Fruit fly (Drosophila melanogaster) whole organism, embryonic: Measurements from ENCODE around the gene papi.
A peak's percentile ranks its signal among the peaks of the same experiment; 100 is the strongest.

Experiments used
- Antp ChIP-seq: fragments of 200-800 bp; sonication (Bioruptor generic); optimal IDR thresholded peaks from 3 replicates; lab custom pipeline; 2016; ENCODE audit warnings: missing biosample characterization, missing genetic modification characterization
- CG12236 ChIP-seq: fragments of 200-800 bp; sonication (Bioruptor generic); optimal IDR thresholded peaks from 2 replicates; lab custom pipeline; 2016; ENCODE audit warnings: missing biosample characterization, missing genetic modification characterization
- CG12299 ChIP-seq: fragments of 200-800 bp; sonication (Bioruptor generic); optimal IDR thresholded peaks from 2 replicates; lab custom pipeline; 2018; ENCODE audit warnings: missing biosample characterization, mild to moderate bottlenecking, missing genetic modification characterization
- CG14050 ChIP-seq: fragments of 200-800 bp; sonication (Bioruptor generic); IDR thresholded peaks from 3 replicates; pipeline ENCODE4 v1.3.6; 2022; ENCODE audit warnings: missing biosample characterization, missing genetic modification characterization
- CG14860 ChIP-seq: fragments of 200-800 bp; sonication (Bioruptor generic); IDR thresholded peaks from 3 replicates; pipeline ENCODE4 v1.3.6; 2022; ENCODE audit warnings: missing biosample characterization, missing genetic modification characterization; ENCODE audit not compliant: partially characterized antibody
- CG16815 ChIP-seq: fragments of 200-800 bp; sonication (Bioruptor generic); optimal IDR thresholded peaks from 3 replicates; lab custom pipeline; 2017; ENCODE audit warnings: missing biosample characterization, mild to moderate bottlenecking, missing genetic modification characterization
- CG17829 ChIP-seq: fragments of 200-800 bp; optimal IDR thresholded peaks from 2 replicates; lab custom pipeline; 2019; ENCODE audit warnings: missing biosample characterization, mild to moderate bottlenecking, missing genetic modification characterization, moderate library complexity
- CG18011 ChIP-seq: fragments of 200-800 bp; sonication (Bioruptor generic); optimal IDR thresholded peaks from 2 replicates; lab custom pipeline; 2017; ENCODE audit warnings: missing biosample characterization, missing genetic modification characterization, mild to moderate bottlenecking, moderate library complexity, missing genotype
- CG18619 ChIP-seq: fragments of 200-800 bp; sonication (Bioruptor generic); optimal IDR thresholded peaks from 3 replicates; lab custom pipeline; 2017; ENCODE audit warnings: missing biosample characterization, mild to moderate bottlenecking, missing genetic modification characterization
- CG2875 ChIP-seq: fragments of 200-800 bp; sonication (Bioruptor generic); optimal IDR thresholded peaks from 2 replicates; lab custom pipeline; 2017; ENCODE audit warnings: missing biosample characterization, mild to moderate bottlenecking, missing genetic modification characterization, missing genetic modification reagents
- CG2889 ChIP-seq: fragments of 200-800 bp; sonication (Bioruptor generic); IDR thresholded peaks from 3 replicates; pipeline ENCODE4 v1.3.6; 2022; ENCODE audit warnings: missing biosample characterization, missing genetic modification characterization
- CG31441 ChIP-seq: fragments of 200-800 bp; sonication (Bioruptor generic); IDR thresholded peaks from 2 replicates; pipeline ENCODE4 v1.3.6; 2022; ENCODE audit warnings: missing biosample characterization, missing genetic modification characterization
- CG8089 ChIP-seq: fragments of 200-800 bp; sonication (Bioruptor generic); optimal IDR thresholded peaks from 3 replicates; lab custom pipeline; 2016; ENCODE audit warnings: missing biosample characterization, missing genetic modification characterization
- CG8281 ChIP-seq: fragments of 200-800 bp; sonication (Bioruptor generic); optimal IDR thresholded peaks from 2 replicates; lab custom pipeline; 2018; ENCODE audit warnings: missing biosample characterization, mild to moderate bottlenecking, missing genetic modification characterization, moderate library complexity
- CG8478 ChIP-seq: fragments of >200 bp; optimal IDR thresholded peaks from 2 replicates; lab custom pipeline; 2018
- CG9215 ChIP-seq: fragments of 200-800 bp; sonication (Bioruptor generic); IDR thresholded peaks from 2 replicates; pipeline ENCODE4 v1.3.6; 2022; ENCODE audit warnings: missing biosample characterization, missing genetic modification characterization
- Dll ChIP-seq: fragments of 200-800 bp; sonication (Bioruptor generic); IDR thresholded peaks from 4 replicates; pipeline ENCODE4 v1.3.6; 2022; ENCODE audit warnings: missing biosample characterization, missing genetic modification characterization; ENCODE audit not compliant: partially characterized antibody
- E2f1 ChIP-seq: fragments of 200-800 bp; sonication (Bioruptor generic); IDR thresholded peaks from 2 replicates; pipeline ENCODE4 v1.3.6; 2022; ENCODE audit warnings: missing biosample characterization, missing genetic modification characterization
- Ets65A ChIP-seq: fragments of 200-800 bp; sonication (Bioruptor generic); peaks from one replicate; lab custom pipeline; 2016; ENCODE audit warnings: missing biosample characterization, missing genetic modification characterization
- Fer1 ChIP-seq: fragments of 200-800 bp; sonication (Bioruptor generic); optimal IDR thresholded peaks from 2 replicates; lab custom pipeline; 2017; ENCODE audit warnings: missing biosample characterization, mild to moderate bottlenecking, missing genetic modification characterization
- Gsc ChIP-seq: fragments of 200-800 bp; sonication (Bioruptor generic); IDR thresholded peaks from 2 replicates; pipeline ENCODE4 v1.3.6; 2022; ENCODE audit warnings: missing biosample characterization, missing genetic modification characterization
- Jarid2 ChIP-seq: fragments of 200-800 bp; sonication (Bioruptor generic); optimal IDR thresholded peaks from 3 replicates; lab custom pipeline; 2017; ENCODE audit warnings: mild to moderate bottlenecking, missing biosample characterization, missing genetic modification reagents, missing genetic modification characterization
- MBD-R2 ChIP-seq: fragments of 200-800 bp; sonication (Bioruptor generic); IDR thresholded peaks from 2 replicates; pipeline ENCODE4 v1.3.6; 2022; ENCODE audit warnings: missing biosample characterization, missing genetic modification characterization
- MESR4 ChIP-seq: fragments of 200-800 bp; sonication (Bioruptor generic); optimal IDR thresholded peaks from 2 replicates; lab custom pipeline; 2018; ENCODE audit warnings: missing biosample characterization, mild to moderate bottlenecking, missing genetic modification characterization, moderate library complexity
- Myb ChIP-seq: fragments of 200-800 bp; sonication (Bioruptor generic); optimal IDR thresholded peaks from 2 replicates; lab custom pipeline; 2016; ENCODE audit warnings: missing biosample characterization, missing genetic modification characterization
- Neu2 ChIP-seq: fragments of 200-800 bp; sonication (Bioruptor generic); optimal IDR thresholded peaks from 3 replicates; lab custom pipeline; 2016; ENCODE audit warnings: missing biosample characterization, missing genetic modification characterization, borderline replicate concordance
- Sox100B ChIP-seq: fragments of 200-800 bp; sonication (Bioruptor generic); optimal IDR thresholded peaks from 3 replicates; lab custom pipeline; 2018; ENCODE audit warnings: missing biosample characterization, mild to moderate bottlenecking, missing genetic modification characterization
- ase ChIP-seq: fragments of 200-800 bp; sonication (Bioruptor generic); IDR thresholded peaks from 3 replicates; pipeline ENCODE4 v1.3.6; 2022; ENCODE audit warnings: missing biosample characterization, missing genetic modification characterization
- ash1 ChIP-seq: fragments of 200-800 bp; sonication (Bioruptor generic); optimal IDR thresholded peaks from 2 replicates; lab custom pipeline; 2018; ENCODE audit warnings: missing biosample characterization, mild to moderate bottlenecking, missing genetic modification characterization
- bowl ChIP-seq: fragments of 200-800 bp; sonication (Bioruptor generic); IDR thresholded peaks from 2 replicates; pipeline ENCODE4 v1.3.6; 2022; ENCODE audit warnings: missing biosample characterization, missing genetic modification characterization
- dimm ChIP-seq: fragments of 200-800 bp; sonication (Bioruptor generic); IDR thresholded peaks from 2 replicates; pipeline ENCODE4 v1.3.6; 2022; ENCODE audit warnings: missing biosample characterization, missing genetic modification characterization
- eyg ChIP-seq: fragments of 200-800 bp; sonication (Bioruptor generic); optimal IDR thresholded peaks from 3 replicates; lab custom pipeline; 2016; ENCODE audit warnings: missing biosample characterization, missing genetic modification characterization
- grau ChIP-seq: fragments of 200-800 bp; optimal IDR thresholded peaks from 3 replicates; lab custom pipeline; 2019; ENCODE audit warnings: missing biosample characterization, mild to moderate bottlenecking, missing genetic modification characterization, moderate library complexity
- gsb-n ChIP-seq: fragments of 200-800 bp; sonication (Bioruptor generic); optimal IDR thresholded peaks from 3 replicates; lab custom pipeline; 2018; ENCODE audit warnings: missing biosample characterization, mild to moderate bottlenecking, missing genetic modification characterization
- h ChIP-seq: fragments of >200 bp; optimal IDR thresholded peaks from 2 replicates; lab custom pipeline; 2017
- kay ChIP-seq: fragments of 200-800 bp; sonication (Bioruptor generic); optimal IDR thresholded peaks from 2 replicates; lab custom pipeline; 2016; ENCODE audit warnings: missing biosample characterization, missing genetic modification characterization
- ken ChIP-seq: fragments of 200-800 bp; sonication (Bioruptor generic); IDR thresholded peaks from 3 replicates; pipeline ENCODE4 v1.3.6; 2022; ENCODE audit warnings: missing biosample characterization, missing genetic modification characterization
- mam ChIP-seq: fragments of 200-800 bp; sonication (Bioruptor generic); optimal IDR thresholded peaks from 3 replicates; lab custom pipeline; 2016; ENCODE audit warnings: missing biosample characterization, missing genetic modification characterization
- nom ChIP-seq: fragments of 200-800 bp; sonication (Bioruptor generic); optimal IDR thresholded peaks from 2 replicates; lab custom pipeline; 2017; ENCODE audit warnings: missing biosample characterization, missing genetic modification characterization, mild to moderate bottlenecking, moderate library complexity, missing genetic modification reagents
- oc ChIP-seq: fragments of 200-800 bp; sonication (Bioruptor generic); optimal IDR thresholded peaks from 2 replicates; lab custom pipeline; 2018; ENCODE audit warnings: missing biosample characterization, mild to moderate bottlenecking, missing genetic modification characterization, moderate library complexity
- odd ChIP-seq: fragments of 200-800 bp; sonication (Bioruptor generic); optimal IDR thresholded peaks from 2 replicates; lab custom pipeline; 2017; ENCODE audit warnings: missing biosample characterization, mild to moderate bottlenecking, missing genetic modification characterization
- pan ChIP-seq, 4 experiments: fragments of >200 bp in 3 of 4; fragments of 200-800 bp in 1 of 4; sonication (Bioruptor generic) in 1 of 4; optimal IDR thresholded peaks in 3 of 4; IDR thresholded peaks in 1 of 4; 2 replicates each; pipeline versions ENCODE4 v1.3.6 to Lab custom; 2017 to 2022; ENCODE audit warnings: missing biosample characterization in 2 of 4, missing genetic modification characterization in 2 of 4, mixed read lengths in 1 of 4
- pfk ChIP-seq: fragments of 200-800 bp; sonication (Bioruptor generic); optimal IDR thresholded peaks from 2 replicates; lab custom pipeline; 2018; ENCODE audit warnings: missing biosample characterization, mild to moderate bottlenecking, missing genetic modification characterization, moderate library complexity
- pita ChIP-seq: fragments of 200-800 bp; sonication (Bioruptor generic); optimal IDR thresholded peaks from 2 replicates; lab custom pipeline; 2017; ENCODE audit warnings: missing biosample characterization, mild to moderate bottlenecking, missing genetic modification characterization
- prd ChIP-seq, 3 experiments: fragments of >200 bp in 2 of 3; fragments of 200-800 bp in 1 of 3; sonication (Bioruptor generic) in 1 of 3; optimal IDR thresholded peaks in 2 of 3; IDR thresholded peaks in 1 of 3; 2 replicates in 2 of 3; 3 replicates in 1 of 3; pipeline versions ENCODE4 v1.3.6 to Lab custom; 2017 to 2022; ENCODE audit warnings: missing biosample characterization in 1 of 3, missing genetic modification characterization in 1 of 3
- ranshi ChIP-seq: fragments of 200-800 bp; sonication (Bioruptor generic); IDR thresholded peaks from 2 replicates; pipeline ENCODE4 v1.3.6; 2022; ENCODE audit warnings: missing biosample characterization, missing genetic modification characterization
- tin ChIP-seq: fragments of 200-800 bp; sonication (Bioruptor generic); optimal IDR thresholded peaks from 3 replicates; lab custom pipeline; 2016; ENCODE audit warnings: missing biosample characterization, missing genetic modification characterization
- toy ChIP-seq: fragments of 200-800 bp; sonication (Bioruptor generic); IDR thresholded peaks from 2 replicates; pipeline ENCODE4 v1.3.6; 2022; ENCODE audit warnings: missing biosample characterization, missing genetic modification characterization
- trem ChIP-seq: fragments of 200-800 bp; optimal IDR thresholded peaks from 3 replicates; lab custom pipeline; 2019; ENCODE audit warnings: missing biosample characterization, mild to moderate bottlenecking, missing genetic modification characterization, moderate library complexity
- tup ChIP-seq: fragments of 200-800 bp; sonication (Bioruptor generic); optimal IDR thresholded peaks from 2 replicates; lab custom pipeline; 2016; ENCODE audit warnings: missing biosample characterization, mild to moderate bottlenecking, missing genetic modification characterization, moderate library complexity
- usp ChIP-seq: fragments of >200 bp; optimal IDR thresholded peaks from 2 replicates; lab custom pipeline; 2017; ENCODE audit warnings: missing biosample characterization, missing genetic modification characterization

Gene papi

dm6 chr2L:2192123-2192601 lies 28.4 kb upstream of the papi start, which contains the start of gene CG10874 (continued):
- TF ChIP-seq MBD-R2 (GFP tag; lab: Robert Waterston, UW): no peak
- TF ChIP-seq odd (GFP tag; lab: Kevin White, UChicago): no peak
- no peak for TF ChIP-seq gsb-n (tag; lab: Kevin White, UChicago)
- no peak for TF ChIP-seq mam (GFP tag; lab: Kevin White, UChicago)
- no peak for TF ChIP-seq CG12236
- no peak for TF ChIP-seq eyg (GFP tag; lab: Kevin White, UChicago)
- no peak for TF ChIP-seq CG16815 (GFP tag; lab: Kevin White, UChicago)
- TF ChIP-seq pita: no peak
- no peak for TF ChIP-seq ranshi (GFP tag; lab: Robert Waterston, UW)
- peak; percentile 10 for TF ChIP-seq grau (tag; lab: Kevin White, UChicago)
- no peak for TF ChIP-seq CG18619 (GFP tag; lab: Kevin White, UChicago)
- TF ChIP-seq Jarid2 (GFP tag; lab: Kevin White, UChicago): no peak
- no peak for TF ChIP-seq Gsc (GFP tag; lab: Robert Waterston, UW)
- no peak for TF ChIP-seq CG18011 (GFP tag; lab: Kevin White, UChicago)
- TF ChIP-seq Ets65A (GFP tag; lab: Kevin White, UChicago): peak; percentile 90
- TF ChIP-seq h: no peak
- no peak for TF ChIP-seq ash1 (GFP tag; lab: Kevin White, UChicago)
- no peak for TF ChIP-seq Sox100B
- TF ChIP-seq CG8281 (tag; lab: Kevin White, UChicago): no peak
- TF ChIP-seq pfk (GFP tag; lab: Kevin White, UChicago): no peak
- TF ChIP-seq nom (GFP tag; lab: Kevin White, UChicago): peak; percentile 6
- no peak for TF ChIP-seq CG14860
- TF ChIP-seq tin (GFP tag; lab: Kevin White, UChicago): no peak
- no peak for TF ChIP-seq ase
- TF ChIP-seq ken (GFP tag; lab: Robert Waterston, UW): no peak
- no peak for TF ChIP-seq toy
- TF ChIP-seq pan (optimal IDR thresholded peaks at IDR 0.05; lab: Kevin White, UChicago): no peak
- TF ChIP-seq pan (GFP tag; optimal IDR thresholded peaks at IDR 0.05 in 1 of 2, IDR thresholded peaks at IDR 0.05 in 1 of 2): no peak
- no peak for TF ChIP-seq E2f1 (GFP tag; lab: Robert Waterston, UW)
- no peak for TF ChIP-seq CG8089 (GFP tag; lab: Kevin White, UChicago)
- TF ChIP-seq CG2875 (GFP tag; lab: Kevin White, UChicago): no peak
- no peak for TF ChIP-seq CG9215 (GFP tag; lab: Robert Waterston, UW)
- no peak for TF ChIP-seq usp (GFP tag; lab: Kevin White, UChicago)
- TF ChIP-seq CG8478 (lab: Kevin White, UChicago): no peak
- no peak for TF ChIP-seq Dll (GFP tag; lab: Robert Waterston, UW)
- no peak for TF ChIP-seq prd (optimal IDR thresholded peaks at IDR 0.05; lab: Kevin White, UChicago)
- no peak for TF ChIP-seq prd (GFP tag; IDR thresholded peaks at IDR 0.05; lab: Robert Waterston, UW)
- peak; percentile 36 for TF ChIP-seq CG17829
- peak; percentile 60 for TF ChIP-seq trem (tag; lab: Kevin White, UChicago)
- no peak for TF ChIP-seq Neu2 (GFP tag; lab: Kevin White, UChicago)
- TF ChIP-seq Antp (GFP tag; lab: Kevin White, UChicago): no peak
- no peak for TF ChIP-seq tup (GFP tag; lab: Kevin White, UChicago)
- peak; percentile 87 for TF ChIP-seq MESR4
- TF ChIP-seq Myb: peak; percentile 88
- TF ChIP-seq kay: no peak
- no peak for TF ChIP-seq CG31441 (GFP tag; lab: Robert Waterston, UW)
- no peak for TF ChIP-seq bowl (GFP tag; lab: Robert Waterston, UW)
- no peak for TF ChIP-seq CG12299
- TF ChIP-seq oc (tag; lab: Kevin White, UChicago): no peak
- TF ChIP-seq CG2889 (GFP tag; lab: Robert Waterston, UW): no peak
- TF ChIP-seq Fer1 (GFP tag; lab: Kevin White, UChicago): peak; percentile 11
- no peak for TF ChIP-seq CG14050 (GFP tag; lab: Robert Waterston, UW)
- no peak for TF ChIP-seq dimm (GFP tag; lab: Robert Waterston, UW)
